Fruit fly (Drosophila melanogaster): Measurements from ENCODE around the gene sbr.

DNA sequence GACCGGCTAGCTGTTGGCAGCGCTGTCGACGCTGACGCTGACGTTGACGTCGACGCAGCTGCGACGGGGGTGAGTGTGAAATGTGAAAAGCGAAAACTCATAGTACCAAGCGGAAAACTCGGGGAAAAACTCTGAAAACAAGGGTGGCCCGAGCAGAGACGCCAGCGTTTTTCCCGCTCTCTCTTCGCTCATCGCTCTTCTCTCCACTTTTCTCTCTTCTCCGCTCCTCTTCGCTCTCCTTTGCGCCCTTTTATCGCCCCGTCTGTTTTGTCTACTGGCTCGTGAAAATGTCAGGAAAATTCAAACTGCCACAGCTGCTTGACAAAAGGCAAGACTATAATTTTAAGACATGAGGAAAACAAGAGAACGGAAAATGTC is 23.5 kb downstream of the sbr start:
- TF ChIP-seq CG5204 (GFP tag; optimal IDR thresholded peaks at IDR 0.05) (no peak), CG11617 (GFP tag; optimal IDR thresholded peaks at IDR 0.05) (no peak), CG12768 (GFP tag; optimal IDR thresholded peaks at IDR 0.05) (no peak), Crg-1 (GFP tag; optimal IDR thresholded peaks at IDR 0.05) (no peak), CG33017 (tag; optimal IDR thresholded peaks at IDR 0.05) (no peak), CG14711 (tag; optimal IDR thresholded peaks at IDR 0.05) (no peak), CG7101 (tag; optimal IDR thresholded peaks at IDR 0.05) (no peak), CG7045 (GFP tag; optimal IDR thresholded peaks at IDR 0.05) (no peak), cic (GFP tag; optimal IDR thresholded peaks at IDR 0.05) (no peak), toe (GFP tag; optimal IDR thresholded peaks at IDR 0.05) (no peak), Clk (GFP tag; optimal IDR thresholded peaks at IDR 0.05) (no peak), cnc (optimal IDR thresholded peaks at IDR 0.05) (no peak), kay (GFP tag; ENCODE audit: borderline replicate concordance) (no peak), ovo (GFP tag; optimal IDR thresholded peaks at IDR 0.05) (no peak)
